Fruit fly (Drosophila melanogaster) whole organism, embryonic: ENCODE results near the gene dnc.

Experiments used
- BtbVII ChIP-seq: fragments of 200-800 bp; sonication (Bioruptor generic); optimal IDR thresholded peaks from 3 replicates; lab custom pipeline; 2017; ENCODE audit warnings: missing biosample characterization, mild to moderate bottlenecking, missing genetic modification characterization
- CG11247 ChIP-seq: fragments of 200-800 bp; sonication (Bioruptor generic); IDR thresholded peaks from 2 replicates; pipeline ENCODE4 v1.3.6; 2022; ENCODE audit warnings: missing biosample characterization, missing genetic modification characterization
- CG11504 ChIP-seq: fragments of 200-800 bp; sonication (Bioruptor generic); optimal IDR thresholded peaks from 3 replicates; lab custom pipeline; 2019; ENCODE audit warnings: missing biosample characterization, mild to moderate bottlenecking, missing genetic modification characterization, moderate library complexity
- CG13287 ChIP-seq: fragments of 200-800 bp; sonication (Bioruptor generic); IDR thresholded peaks from 2 replicates; pipeline ENCODE4 v1.3.6; 2022; ENCODE audit warnings: missing biosample characterization, missing genetic modification characterization; ENCODE audit not compliant: partially characterized antibody
- CG14014 ChIP-seq: fragments of 200-800 bp; sonication (Bioruptor generic); IDR thresholded peaks from 2 replicates; pipeline ENCODE4 v1.3.6; 2022; ENCODE audit warnings: missing biosample characterization, missing genetic modification characterization
- CG14667 ChIP-seq: fragments of 200-800 bp; sonication (Bioruptor generic); IDR thresholded peaks from 2 replicates; pipeline ENCODE4 v1.3.6; 2022; ENCODE audit warnings: missing biosample characterization, missing genetic modification characterization
- CG15269 ChIP-seq: fragments of 200-800 bp; sonication (Bioruptor generic); optimal IDR thresholded peaks from 2 replicates; lab custom pipeline; 2018; ENCODE audit warnings: missing biosample characterization, mild to moderate bottlenecking, missing genetic modification characterization, moderate library complexity
- CG2202 ChIP-seq: fragments of 200-800 bp; sonication (Bioruptor generic); optimal IDR thresholded peaks from 2 replicates; lab custom pipeline; 2018; ENCODE audit warnings: missing biosample characterization, mild to moderate bottlenecking, missing genetic modification characterization
- CG30403 ChIP-seq: fragments of 200-800 bp; sonication (Bioruptor generic); optimal IDR thresholded peaks from 3 replicates; lab custom pipeline; 2016; ENCODE audit warnings: missing biosample characterization, missing genetic modification characterization
- CG3065 ChIP-seq: fragments of 200-800 bp; sonication (Bioruptor generic); optimal IDR thresholded peaks from 2 replicates; lab custom pipeline; 2016; ENCODE audit warnings: missing biosample characterization, missing genetic modification characterization
- CG32532 ChIP-seq: fragments of 200-800 bp; sonication (Bioruptor generic); IDR thresholded peaks from 2 replicates; pipeline ENCODE4 v1.3.6; 2022; ENCODE audit warnings: missing biosample characterization, missing genetic modification characterization
- CG3407 ChIP-seq: fragments of 200-800 bp; sonication (Bioruptor generic); optimal IDR thresholded peaks from 2 replicates; lab custom pipeline; 2018; ENCODE audit warnings: missing biosample characterization, mild to moderate bottlenecking, missing genetic modification characterization
- CG4404 ChIP-seq: fragments of 200-800 bp; sonication (Bioruptor generic); IDR thresholded peaks from 2 replicates; pipeline ENCODE4 v1.3.6; 2022; ENCODE audit warnings: missing biosample characterization, missing genetic modification characterization
- CG7372 ChIP-seq: fragments of 200-800 bp; sonication (Bioruptor generic); IDR thresholded peaks from 2 replicates; pipeline ENCODE4 v1.3.6; 2022; ENCODE audit warnings: missing biosample characterization, missing genetic modification characterization
- CG8290 ChIP-seq, 3 experiments: fragments of 200-800 bp; sonication (Bioruptor generic); optimal IDR thresholded peaks; 2 replicates each; lab custom pipeline; 2016 to 2019; ENCODE audit warnings: missing biosample characterization in 3 of 3, missing genetic modification characterization in 3 of 3, mild to moderate bottlenecking in 2 of 3, moderate library complexity in 1 of 3
- CG8359 ChIP-seq: fragments of 200-800 bp; sonication (Bioruptor generic); optimal IDR thresholded peaks from 2 replicates; lab custom pipeline; 2017; ENCODE audit warnings: missing biosample characterization, mild to moderate bottlenecking, missing genetic modification characterization, borderline replicate concordance
- CG8944 ChIP-seq: fragments of 200-800 bp; sonication (Bioruptor generic); optimal IDR thresholded peaks from 3 replicates; lab custom pipeline; 2016; ENCODE audit warnings: missing biosample characterization, missing genetic modification characterization
- CG9817 ChIP-seq: fragments of 200-800 bp; sonication (Bioruptor generic); optimal IDR thresholded peaks from 2 replicates; lab custom pipeline; 2018; ENCODE audit warnings: missing biosample characterization, mild to moderate bottlenecking, missing genetic modification characterization, moderate library complexity
- D19B ChIP-seq: fragments of 200-800 bp; sonication (Bioruptor generic); optimal IDR thresholded peaks from 2 replicates; lab custom pipeline; 2017; ENCODE audit warnings: missing biosample characterization, mild to moderate bottlenecking, missing genetic modification characterization
- Dek ChIP-seq: fragments of 200-800 bp; sonication (Bioruptor generic); optimal IDR thresholded peaks from 3 replicates; lab custom pipeline; 2019; ENCODE audit warnings: missing biosample characterization, mild to moderate bottlenecking, missing genetic modification characterization, moderate library complexity
- Dfd ChIP-seq, 2 experiments: fragments of >200 bp; optimal IDR thresholded peaks; 2 replicates each; lab custom pipeline; 2017; ENCODE audit warnings: missing biosample characterization in 2 of 2, missing genetic modification characterization in 2 of 2
- Dll ChIP-seq: fragments of 200-800 bp; sonication (Bioruptor generic); IDR thresholded peaks from 4 replicates; pipeline ENCODE4 v1.3.6; 2022; ENCODE audit warnings: missing biosample characterization, missing genetic modification characterization; ENCODE audit not compliant: partially characterized antibody
- Drgx ChIP-seq: fragments of 200-800 bp; sonication (Bioruptor generic); IDR thresholded peaks from 2 replicates; pipeline ENCODE4 v1.3.6; 2022; ENCODE audit warnings: missing biosample characterization, missing genetic modification characterization
- Fer1 ChIP-seq: fragments of 200-800 bp; sonication (Bioruptor generic); optimal IDR thresholded peaks from 2 replicates; lab custom pipeline; 2017; ENCODE audit warnings: missing biosample characterization, mild to moderate bottlenecking, missing genetic modification characterization
- HLH4C ChIP-seq: fragments of 200-800 bp; sonication (Bioruptor generic); IDR thresholded peaks from 3 replicates; pipeline ENCODE4 v1.3.6; 2022; ENCODE audit warnings: missing biosample characterization, missing genetic modification characterization; ENCODE audit not compliant: partially characterized antibody
- Hr39 ChIP-seq: fragments of >200 bp; optimal IDR thresholded peaks from 2 replicates; lab custom pipeline; 2017
- Lpt ChIP-seq: fragments of >200 bp; optimal IDR thresholded peaks from 2 replicates; lab custom pipeline; 2018; ENCODE audit warnings: missing biosample characterization, missing genetic modification characterization
- Myb ChIP-seq: fragments of 200-800 bp; sonication (Bioruptor generic); optimal IDR thresholded peaks from 2 replicates; lab custom pipeline; 2016; ENCODE audit warnings: missing biosample characterization, missing genetic modification characterization
- Neu2 ChIP-seq: fragments of 200-800 bp; sonication (Bioruptor generic); optimal IDR thresholded peaks from 3 replicates; lab custom pipeline; 2016; ENCODE audit warnings: missing biosample characterization, missing genetic modification characterization, borderline replicate concordance
- NfI ChIP-seq: fragments of 200-800 bp; sonication (Bioruptor generic); optimal IDR thresholded peaks from 3 replicates; lab custom pipeline; 2018; ENCODE audit warnings: missing biosample characterization, mild to moderate bottlenecking, missing genetic modification characterization, moderate library complexity
- Oaz ChIP-seq: fragments of 200-800 bp; sonication (Bioruptor generic); IDR thresholded peaks from 2 replicates; pipeline ENCODE4 v1.3.6; 2022; ENCODE audit warnings: missing biosample characterization, missing genetic modification characterization
- Rx ChIP-seq: fragments of 200-800 bp; sonication (Bioruptor generic); IDR thresholded peaks from 2 replicates; pipeline ENCODE4 v1.3.6; 2022; ENCODE audit warnings: missing biosample characterization, missing genetic modification characterization
- Sry-δ ChIP-seq: fragments of 200-800 bp; sonication (Bioruptor generic); optimal IDR thresholded peaks from 2 replicates; lab custom pipeline; 2016; ENCODE audit warnings: missing biosample characterization, missing genetic modification characterization
- ase ChIP-seq: fragments of 200-800 bp; sonication (Bioruptor generic); IDR thresholded peaks from 3 replicates; pipeline ENCODE4 v1.3.6; 2022; ENCODE audit warnings: missing biosample characterization, missing genetic modification characterization
- chn ChIP-seq: fragments of 200-800 bp; sonication (Bioruptor generic); optimal IDR thresholded peaks from 2 replicates; lab custom pipeline; 2016; ENCODE audit warnings: missing biosample characterization, missing genetic modification characterization
- ci ChIP-seq: fragments of 200-800 bp; sonication (Bioruptor generic); IDR thresholded peaks from 3 replicates; pipeline ENCODE4 v1.3.6; 2022; ENCODE audit warnings: missing biosample characterization, missing genetic modification characterization
- eyg ChIP-seq: fragments of 200-800 bp; sonication (Bioruptor generic); optimal IDR thresholded peaks from 3 replicates; lab custom pipeline; 2016; ENCODE audit warnings: missing biosample characterization, missing genetic modification characterization
- fd64A ChIP-seq: fragments of 200-800 bp; sonication (Bioruptor generic); optimal IDR thresholded peaks from 3 replicates; lab custom pipeline; 2018; ENCODE audit warnings: missing biosample characterization, mild to moderate bottlenecking, missing genetic modification characterization
- jumu ChIP-seq: fragments of 200-800 bp; sonication (Bioruptor generic); optimal IDR thresholded peaks from 3 replicates; lab custom pipeline; 2016; ENCODE audit warnings: missing biosample characterization, missing genetic modification characterization
- mirr ChIP-seq: fragments of 200-800 bp; sonication (Bioruptor generic); optimal IDR thresholded peaks from 3 replicates; lab custom pipeline; 2018; ENCODE audit warnings: missing biosample characterization, mild to moderate bottlenecking, missing genetic modification characterization
- nom ChIP-seq: fragments of 200-800 bp; sonication (Bioruptor generic); optimal IDR thresholded peaks from 2 replicates; lab custom pipeline; 2017; ENCODE audit warnings: missing biosample characterization, missing genetic modification characterization, mild to moderate bottlenecking, moderate library complexity, missing genetic modification reagents
- pfk ChIP-seq: fragments of 200-800 bp; sonication (Bioruptor generic); optimal IDR thresholded peaks from 2 replicates; lab custom pipeline; 2018; ENCODE audit warnings: missing biosample characterization, mild to moderate bottlenecking, missing genetic modification characterization, moderate library complexity
- phol ChIP-seq: fragments of 200-800 bp; sonication (Bioruptor generic); optimal IDR thresholded peaks from 3 replicates; lab custom pipeline; 2018; ENCODE audit warnings: missing biosample characterization, mild to moderate bottlenecking, missing genetic modification characterization, moderate library complexity
- rib ChIP-seq: fragments of 200-800 bp; sonication (Bioruptor generic); IDR thresholded peaks from 2 replicates; pipeline ENCODE4 v1.3.6; 2022; ENCODE audit warnings: missing biosample characterization, missing genetic modification characterization
- run ChIP-seq: fragments of 200-800 bp; sonication (Bioruptor generic); optimal IDR thresholded peaks from 3 replicates; lab custom pipeline; 2018; ENCODE audit warnings: missing biosample characterization, mild to moderate bottlenecking, missing genetic modification characterization
- sc ChIP-seq, 3 experiments: fragments of >200 bp in 2 of 3; fragments of 200-800 bp in 1 of 3; sonication (Bioruptor generic) in 1 of 3; optimal IDR thresholded peaks; 2 replicates in 2 of 3; 3 replicates in 1 of 3; lab custom pipeline; 2017; ENCODE audit warnings: mild to moderate bottlenecking in 1 of 3, missing biosample characterization in 1 of 3, missing genetic modification characterization in 1 of 3, missing genetic modification reagents in 1 of 3
- sob ChIP-seq: fragments of 200-800 bp; sonication (Bioruptor generic); IDR thresholded peaks from 2 replicates; pipeline ENCODE4 v1.3.6; 2022; ENCODE audit warnings: missing biosample characterization, missing genetic modification characterization
- tgo ChIP-seq: fragments of 200-800 bp; sonication (Bioruptor generic); IDR thresholded peaks from 3 replicates; pipeline ENCODE4 v1.3.6; 2022; ENCODE audit warnings: missing biosample characterization, missing genetic modification characterization
- twi ChIP-seq: fragments of 200-800 bp; optimal IDR thresholded peaks from 2 replicates; lab custom pipeline; 2019; ENCODE audit warnings: missing biosample characterization, mild to moderate bottlenecking, missing genetic modification characterization, moderate library complexity
- unpg ChIP-seq: fragments of 200-800 bp; sonication (Bioruptor generic); optimal IDR thresholded peaks from 3 replicates; lab custom pipeline; 2018; ENCODE audit warnings: missing biosample characterization, mild to moderate bottlenecking, missing genetic modification characterization, moderate library complexity

Gene dnc

dm6 chrX:3381667-3382066 lies 205.4 kb downstream of the dnc start (continued):
- TF ChIP-seq BtbVII (peak; percentile 28), Lpt (GFP tag; lab: Kevin White, UChicago) (no peak), CG15269 (tag; lab: Kevin White, UChicago) (peak; percentile 77), tgo (GFP tag; lab: Robert Waterston, UW) (peak; percentile 73), Neu2 (GFP tag; lab: Kevin White, UChicago) (no peak), Sry-δ (peak; percentile 18), Rx (GFP tag; lab: Robert Waterston, UW) (no peak), Fer1 (GFP tag; lab: Kevin White, UChicago) (peak; percentile 24), Drgx (GFP tag; lab: Robert Waterston, UW) (peak; percentile 98), jumu (GFP tag; lab: Kevin White, UChicago) (peak; percentile 65), sc (optimal IDR thresholded peaks at IDR 0.05; lab: Kevin White, UChicago) (no peak), sc (GFP tag; optimal IDR thresholded peaks at IDR 0.05; lab: Kevin White, UChicago) (peak; percentile 15), CG7372 (peak; percentile 20; the same call in 1 of the 2 replicates), CG2202 (tag; lab: Kevin White, UChicago) (peak; percentile 26), D19B (GFP tag; lab: Kevin White, UChicago) (peak; percentile 91), CG32532 (GFP tag; lab: Robert Waterston, UW) (peak; percentile 75), CG8290 (GFP tag; optimal IDR thresholded peaks at IDR 0.05; lab: Kevin White, UChicago) (no peak), CG8290 (tag; optimal IDR thresholded peaks at IDR 0.05; lab: Kevin White, UChicago) (peak in 1 of 2 experiments; percentile 90), CG4404 (no peak), eyg (GFP tag; lab: Kevin White, UChicago) (peak; percentile 44), phol (tag; lab: Kevin White, UChicago) (peak; percentile 69), Myb (GFP tag; lab: Kevin White, UChicago) (peak; percentile 56), fd64A (GFP tag; lab: Kevin White, UChicago) (no peak), CG8944 (peak; percentile 73), Dll (GFP tag; lab: Robert Waterston, UW) (no peak), ase (peak; percentile 68; the same call in 1 of the 3 replicates), nom (peak; percentile 60), Dfd (GFP tag; optimal IDR thresholded peaks at IDR 0.05; lab: Kevin White, UChicago) (no peak), CG13287 (GFP tag; lab: Robert Waterston, UW) (0 out of 2 replicates have a peak, but pooled peaks have one; percentile 10), CG14667 (GFP tag; lab: Robert Waterston, UW) (no peak; the same call in 1 of the 2 replicates), rib (GFP tag; lab: Robert Waterston, UW) (no peak), sob (GFP tag; lab: Robert Waterston, UW) (peak; percentile 62), CG11504 (tag; lab: Kevin White, UChicago) (peak; percentile 90), Hr39 (lab: Kevin White, UChicago) (no peak), chn (GFP tag; lab: Kevin White, UChicago) (peak; percentile 72), CG8359 (GFP tag; lab: Kevin White, UChicago) (no peak), CG3065 (GFP tag; lab: Kevin White, UChicago) (peak; percentile 44), mirr (no peak), run (tag; lab: Kevin White, UChicago) (peak; percentile 20), CG30403 (peak; percentile 66), CG3407 (GFP tag; lab: Kevin White, UChicago) (peak; percentile 26), CG9817 (tag; lab: Kevin White, UChicago) (peak; percentile 57), ci (GFP tag; lab: Robert Waterston, UW) (no peak; the same call in 1 of the 3 replicates), pfk (GFP tag; lab: Kevin White, UChicago) (no peak), NfI (peak; percentile 70), CG14014 (peak; percentile 68; the same call in 1 of the 2 replicates), twi (tag; lab: Kevin White, UChicago) (no peak), HLH4C (GFP tag; lab: Robert Waterston, UW) (peak; percentile 56; the same call in 2 of the 3 replicates), Oaz (GFP tag; lab: Robert Waterston, UW) (0 out of 2 replicates have a peak, but pooled peaks have one; percentile 44), unpg (GFP tag; lab: Kevin White, UChicago) (peak; percentile 74), Dek (tag; lab: Kevin White, UChicago) (peak; percentile 54), CG11247 (GFP tag; lab: Robert Waterston, UW) (no peak)
